Fruit fly (Drosophila melanogaster) whole organism, prepupa: ENCODE measurements around the gene CG13855.
A peak's percentile ranks its signal among the peaks of the same experiment; 100 is the strongest.

Experiments used
- CG10669 ChIP-seq: fragments of 200-800 bp; sonication (Bioruptor generic); optimal IDR thresholded peaks from 3 replicates; lab custom pipeline; 2018; ENCODE audit warnings: missing biosample characterization, mild to moderate bottlenecking, missing genetic modification characterization, moderate library complexity
- CG16779 ChIP-seq: fragments of 200-800 bp; sonication (Bioruptor generic); optimal IDR thresholded peaks from 3 replicates; lab custom pipeline; 2017; ENCODE audit warnings: missing biosample characterization, mild to moderate bottlenecking, missing genetic modification characterization
- Ets21C ChIP-seq: fragments of 200-800 bp; sonication (Bioruptor generic); optimal IDR thresholded peaks from 3 replicates; lab custom pipeline; 2016; ENCODE audit warnings: missing biosample characterization, missing genetic modification characterization
- Hr39 ChIP-seq: fragments of 200-800 bp; sonication (Bioruptor generic); optimal IDR thresholded peaks from 2 replicates; lab custom pipeline; 2016; ENCODE audit warnings: missing biosample characterization, missing genetic modification characterization
- vri ChIP-seq: fragments of 200-800 bp; sonication (Bioruptor generic); optimal IDR thresholded peaks from 3 replicates; lab custom pipeline; 2016; ENCODE audit warnings: missing biosample characterization, mild to moderate bottlenecking, missing genetic modification characterization

DNA sequence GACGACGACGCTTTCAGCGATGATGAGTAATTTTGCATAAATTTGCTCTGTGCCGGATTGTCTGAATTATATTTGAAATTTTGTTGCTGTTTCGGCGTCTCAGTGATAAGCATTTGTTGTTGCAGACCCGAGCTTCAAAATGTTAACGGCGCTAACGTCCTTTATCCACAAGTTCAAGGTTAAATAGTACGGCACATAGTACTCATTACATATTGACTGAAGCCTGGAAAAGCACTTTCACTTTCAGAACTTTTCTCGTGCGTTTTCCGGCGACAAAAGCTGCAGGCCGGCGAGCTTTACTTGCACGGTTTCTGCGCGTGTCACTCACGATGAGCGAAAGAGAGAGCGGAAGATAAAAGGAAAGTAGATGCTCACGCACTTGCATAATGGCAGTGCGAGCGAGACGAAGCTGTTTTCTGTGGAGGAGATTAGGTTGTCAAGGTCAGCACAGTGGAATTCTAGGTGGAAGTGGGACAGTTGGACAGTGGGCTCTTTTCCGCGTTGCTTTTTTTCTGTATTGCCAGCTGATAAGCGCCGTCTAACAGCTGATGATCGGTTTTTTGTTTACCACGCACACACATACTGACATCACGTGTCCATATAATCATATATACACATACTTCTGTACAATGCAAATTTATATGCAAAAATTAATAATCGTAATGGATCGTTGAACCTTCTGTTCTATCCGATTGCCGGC lies 37.5 kb upstream of the CG13855 start:
- TF ChIP-seq Hr39 (GFP tag; lab: Kevin White, UChicago) (peak; percentile 32), Ets21C (GFP tag; lab: Kevin White, UChicago) (no peak), vri (peak; percentile 83), CG10669 (GFP tag; lab: Kevin White, UChicago) (no peak), CG16779 (tag; lab: Kevin White, UChicago) (no peak)
